Worm (Caenorhabditis elegans) whole organism, L1 larva: Measurements from ENCODE around the gene F42G4.7.
"Not testable (repeated sequence)": the region's sequence is repeated elsewhere in the genome, so short reads cannot be mapped to it uniquely, and the experiment has no call there.

Experiments
- alr-1 ChIP-seq: fragments of 200-800 bp; sonication (Bioruptor generic); optimal IDR thresholded peaks from 2 replicates; lab custom pipeline; 2018; ENCODE audit warnings: borderline replicate concordance, mild to moderate bottlenecking, missing genetic modification characterization, missing compliant biosample characterization
- ama-1 ChIP-seq: fragments of 150-350 bp; optimal IDR thresholded peaks from 2 replicates; lab custom pipeline; 2014
- ceh-82 ChIP-seq, 3 experiments: fragments of 150-350 bp in 1 of 3; sonication (generic microtip) in 2 of 3; optimal IDR thresholded peaks; 2 replicates each; lab custom pipeline; 2014 to 2017; ENCODE audit warnings: missing biosample characterization in 3 of 3, missing genetic modification characterization in 3 of 3
- ces-1 ChIP-seq: fragments of 150-350 bp; optimal IDR thresholded peaks from 2 replicates; lab custom pipeline; 2014; ENCODE audit warnings: missing biosample characterization, missing genetic modification reagents, missing genetic modification characterization
- fkh-10 ChIP-seq: sonication (generic microtip); optimal IDR thresholded peaks from 2 replicates; lab custom pipeline; 2017; ENCODE audit warnings: missing biosample characterization, missing genetic modification reagents, missing genetic modification characterization
- nhr-237 ChIP-seq: fragments of 150-350 bp; optimal IDR thresholded peaks from 2 replicates; lab custom pipeline; 2014; ENCODE audit warnings: missing biosample characterization, missing genetic modification characterization
- snpc-4 ChIP-seq: fragments of 150-350 bp; optimal IDR thresholded peaks from 2 replicates; lab custom pipeline; 2014; ENCODE audit warnings: missing biosample characterization, missing genetic modification characterization
- unc-30 ChIP-seq: sonication (generic microtip); optimal IDR thresholded peaks from 2 replicates; lab custom pipeline; 2017; ENCODE audit warnings: missing biosample characterization, missing genetic modification characterization
- unc-62 ChIP-seq: fragments of 150-350 bp; optimal IDR thresholded peaks from 2 replicates; lab custom pipeline; 2014; ENCODE audit warnings: missing biosample characterization, missing genetic modification reagents, missing genetic modification characterization
- unc-86 ChIP-seq: sonication (generic microtip); optimal IDR thresholded peaks from 2 replicates; lab custom pipeline; 2016; ENCODE audit warnings: missing genetic modification characterization, missing compliant biosample characterization
- vab-15 ChIP-seq: sonication (generic microtip); optimal IDR thresholded peaks from 2 replicates; lab custom pipeline; 2017; ENCODE audit warnings: missing genotype, mild to moderate bottlenecking, missing genetic modification characterization, missing compliant biosample characterization
- zag-1 ChIP-seq: fragments of 150-350 bp; optimal IDR thresholded peaks from 2 replicates; lab custom pipeline; 2014; ENCODE audit warnings: missing biosample characterization, missing genetic modification characterization
- ztf-4 ChIP-seq: fragments of 150-350 bp; optimal IDR thresholded peaks from 2 replicates; lab custom pipeline; 2014; ENCODE audit warnings: missing biosample characterization, missing genetic modification characterization

- not testable (repeated sequence) for TF ChIP-seq unc-86 (tag; lab: Kevin White, UChicago); ama-1 (lab: Kevin White, UChicago); unc-30 (tag; lab: Kevin White, UChicago); snpc-4; ces-1 (GFP tag; lab: Kevin White, UChicago); unc-62; ztf-4; zag-1 (tag; lab: Kevin White, UChicago); vab-15 (tag; lab: Kevin White, UChicago); alr-1 (tag; lab: Kevin White, UChicago); fkh-10 (GFP tag; lab: Kevin White, UChicago); nhr-237 (tag; lab: Kevin White, UChicago); ceh-82 (tag; optimal IDR thresholded peaks at IDR 0.05; lab: Kevin White, UChicago)
Measured at ce11 chrII:13043433-13044054, 3.5 kb downstream of the F42G4.7 start, which contains the start of gene puf-6.
